Worm (Caenorhabditis elegans): ENCODE measurements around the gene srh-23.

- no peak for TF ChIP-seq lsy-2 (tag; optimal IDR thresholded peaks at IDR 0.05)
- TF ChIP-seq snpc-4 (tag; optimal IDR thresholded peaks at IDR 0.05): no peak
- no peak for TF ChIP-seq zag-1 (tag; optimal IDR thresholded peaks at IDR 0.05)
These were observed 2.7 kb upstream of the srh-23 start, which contains the start of gene C02E7.7 for ce11 chrV:4918091-4918624.

Data from whole organism, L1 larva.